Fruit fly (Drosophila melanogaster) whole organism, embryonic: ENCODE results near the gene CG14273.

Experiments
- CG10431 ChIP-seq: fragments of 200-800 bp; sonication (Bioruptor generic); optimal IDR thresholded peaks from 3 replicates; lab custom pipeline; 2018; ENCODE audit warnings: missing biosample characterization, mild to moderate bottlenecking, missing genetic modification characterization
- CG11247 ChIP-seq: fragments of 200-800 bp; sonication (Bioruptor generic); IDR thresholded peaks from 2 replicates; pipeline ENCODE4 v1.3.6; 2022; ENCODE audit warnings: missing biosample characterization, missing genetic modification characterization
- CG1233 ChIP-seq: fragments of 200-800 bp; sonication (Bioruptor generic); optimal IDR thresholded peaks from 4 replicates; lab custom pipeline; 2018; ENCODE audit warnings: missing biosample characterization, mild to moderate bottlenecking, missing genetic modification characterization
- CG14014 ChIP-seq: fragments of 200-800 bp; sonication (Bioruptor generic); IDR thresholded peaks from 2 replicates; pipeline ENCODE4 v1.3.6; 2022; ENCODE audit warnings: missing biosample characterization, missing genetic modification characterization
- CG1529 ChIP-seq: fragments of 200-800 bp; sonication (Bioruptor generic); optimal IDR thresholded peaks from 3 replicates; lab custom pipeline; 2018; ENCODE audit warnings: missing biosample characterization, missing genetic modification characterization
- CG16863 ChIP-seq: fragments of 200-800 bp; sonication (Bioruptor generic); optimal IDR thresholded peaks from 3 replicates; lab custom pipeline; 2016; ENCODE audit warnings: missing biosample characterization, missing genetic modification characterization
- CG1792 ChIP-seq: fragments of 200-800 bp; sonication (Bioruptor generic); optimal IDR thresholded peaks from 2 replicates; lab custom pipeline; 2016; ENCODE audit warnings: missing biosample characterization, missing genetic modification characterization
- CG2199 ChIP-seq: fragments of 200-800 bp; sonication (Bioruptor generic); IDR thresholded peaks from 3 replicates; pipeline ENCODE4 v1.3.6; 2022; ENCODE audit warnings: missing biosample characterization, missing genetic modification characterization
- CG30403 ChIP-seq: fragments of 200-800 bp; sonication (Bioruptor generic); optimal IDR thresholded peaks from 3 replicates; lab custom pipeline; 2016; ENCODE audit warnings: missing biosample characterization, missing genetic modification characterization
- CG31388 ChIP-seq: fragments of 200-800 bp; sonication (Bioruptor generic); optimal IDR thresholded peaks from 2 replicates; lab custom pipeline; 2016; ENCODE audit warnings: missing biosample characterization, missing genetic modification characterization
- CG3163 ChIP-seq: fragments of 200-800 bp; sonication (Bioruptor generic); optimal IDR thresholded peaks from 3 replicates; lab custom pipeline; 2016; ENCODE audit warnings: missing biosample characterization, missing genetic modification characterization
- CG3726 ChIP-seq: fragments of 200-800 bp; sonication (Bioruptor generic); IDR thresholded peaks from 3 replicates; pipeline ENCODE4, ENCODE4 v1.3.6; 2022; ENCODE audit warnings: missing biosample characterization, missing genetic modification characterization
- CG42726 ChIP-seq: fragments of 200-800 bp; sonication (Bioruptor generic); IDR thresholded peaks from 2 replicates; pipeline ENCODE4 v1.3.6; 2022; ENCODE audit warnings: missing biosample characterization, missing genetic modification characterization; ENCODE audit not compliant: partially characterized antibody
- CG4707 ChIP-seq: fragments of 200-800 bp; sonication (Bioruptor generic); optimal IDR thresholded peaks from 2 replicates; lab custom pipeline; 2018; ENCODE audit warnings: missing biosample characterization, mild to moderate bottlenecking, missing genetic modification characterization, moderate library complexity
- CG5953 ChIP-seq: fragments of 200-800 bp; sonication (Bioruptor generic); IDR thresholded peaks from 2 replicates; pipeline ENCODE4 v1.3.6; 2022; ENCODE audit warnings: missing biosample characterization, missing genetic modification characterization
- CG6689 ChIP-seq: fragments of 200-800 bp; sonication (Bioruptor generic); IDR thresholded peaks from 2 replicates; pipeline ENCODE4 v1.3.6; 2022; ENCODE audit warnings: missing biosample characterization, missing genetic modification characterization
- CG6765 ChIP-seq: fragments of 200-800 bp; sonication (Bioruptor generic); optimal IDR thresholded peaks from 3 replicates; lab custom pipeline; 2017; ENCODE audit warnings: missing biosample characterization, mild to moderate bottlenecking, missing genetic modification characterization
- CG7372 ChIP-seq: fragments of 200-800 bp; sonication (Bioruptor generic); IDR thresholded peaks from 2 replicates; pipeline ENCODE4 v1.3.6; 2022; ENCODE audit warnings: missing biosample characterization, missing genetic modification characterization
- CG7928 ChIP-seq: fragments of 200-800 bp; sonication (Bioruptor generic); optimal IDR thresholded peaks from 2 replicates; lab custom pipeline; 2017; ENCODE audit warnings: missing biosample characterization, mild to moderate bottlenecking, missing genetic modification characterization
- CG9727 ChIP-seq: fragments of 200-800 bp; sonication (Bioruptor generic); optimal IDR thresholded peaks from 3 replicates; lab custom pipeline; 2017; ENCODE audit warnings: missing biosample characterization, mild to moderate bottlenecking, missing genetic modification characterization
- Camta ChIP-seq: fragments of 200-800 bp; sonication (Bioruptor generic); optimal IDR thresholded peaks from 2 replicates; lab custom pipeline; 2016; ENCODE audit warnings: missing biosample characterization, missing genetic modification characterization
- CrebB ChIP-seq: fragments of 200-800 bp; sonication (Bioruptor generic); optimal IDR thresholded peaks from 3 replicates; lab custom pipeline; 2018; ENCODE audit warnings: missing biosample characterization, mild to moderate bottlenecking, missing genetic modification characterization
- Deaf1 ChIP-seq: fragments of 200-800 bp; optimal IDR thresholded peaks from 3 replicates; lab custom pipeline; 2019; ENCODE audit warnings: missing biosample characterization, mild to moderate bottlenecking, missing genetic modification characterization, moderate library complexity
- Dref ChIP-seq: fragments of 200-800 bp; sonication (Bioruptor generic); IDR thresholded peaks from 2 replicates; pipeline ENCODE4 v1.3.6; 2022; ENCODE audit warnings: missing biosample characterization, missing genetic modification characterization
- ERR ChIP-seq: fragments of 200-800 bp; sonication (Bioruptor generic); optimal IDR thresholded peaks from 2 replicates; lab custom pipeline; 2016; ENCODE audit warnings: missing biosample characterization, missing genetic modification characterization
- HmgD ChIP-seq: fragments of 200-800 bp; sonication (Bioruptor generic); optimal IDR thresholded peaks from 3 replicates; lab custom pipeline; 2016; ENCODE audit warnings: missing biosample characterization, missing genetic modification characterization
- Hr39 ChIP-seq: fragments of >200 bp; optimal IDR thresholded peaks from 2 replicates; lab custom pipeline; 2017
- Hsf ChIP-seq: fragments of 200-800 bp; sonication (Bioruptor generic); optimal IDR thresholded peaks from 3 replicates; lab custom pipeline; 2016; ENCODE audit warnings: missing biosample characterization, missing genetic modification characterization
- Lpt ChIP-seq: fragments of >200 bp; optimal IDR thresholded peaks from 2 replicates; lab custom pipeline; 2018; ENCODE audit warnings: missing biosample characterization, missing genetic modification characterization
- NC2β ChIP-seq: fragments of 200-800 bp; sonication (Bioruptor generic); optimal IDR thresholded peaks from 2 replicates; lab custom pipeline; 2016; ENCODE audit warnings: missing biosample characterization, missing genetic modification characterization
- PHDP ChIP-seq: fragments of 200-800 bp; sonication (Bioruptor generic); optimal IDR thresholded peaks from 3 replicates; lab custom pipeline; 2018; ENCODE audit warnings: missing biosample characterization, mild to moderate bottlenecking, missing genetic modification characterization, moderate library complexity
- Rfx ChIP-seq: fragments of 200-800 bp; sonication (Bioruptor generic); IDR thresholded peaks from 2 replicates; pipeline ENCODE4 v1.3.6; 2022; ENCODE audit warnings: missing biosample characterization, missing genetic modification characterization
- Ssrp ChIP-seq: fragments of 200-800 bp; sonication (Bioruptor generic); optimal IDR thresholded peaks from 2 replicates; lab custom pipeline; 2018; ENCODE audit warnings: missing biosample characterization, mild to moderate bottlenecking, missing genetic modification characterization, moderate library complexity
- Trl ChIP-seq, 3 experiments: fragments of >200 bp in 2 of 3; fragments of 200-800 bp in 1 of 3; sonication (Bioruptor generic) in 1 of 3; optimal IDR thresholded peaks; 2 replicates in 1 of 3; 3 replicates in 2 of 3; lab custom pipeline; 2016 to 2017; ENCODE audit warnings: missing biosample characterization in 1 of 3, missing genetic modification characterization in 1 of 3
- Usf ChIP-seq: fragments of 200-800 bp; sonication (Bioruptor generic); optimal IDR thresholded peaks from 2 replicates; lab custom pipeline; 2017; ENCODE audit warnings: missing genotype, missing biosample characterization, missing genetic modification characterization
- ac ChIP-seq: fragments of 200-800 bp; sonication (Bioruptor generic); optimal IDR thresholded peaks from 3 replicates; lab custom pipeline; 2017; ENCODE audit warnings: missing biosample characterization, mild to moderate bottlenecking, missing genetic modification characterization
- br ChIP-seq: fragments of >200 bp; optimal IDR thresholded peaks from 2 replicates; lab custom pipeline; 2017
- ems ChIP-seq: fragments of 200-800 bp; sonication (Bioruptor generic); optimal IDR thresholded peaks from 3 replicates; lab custom pipeline; 2016; ENCODE audit warnings: missing biosample characterization, missing genetic modification characterization
- en ChIP-seq: fragments of 200-800 bp; sonication (Bioruptor generic); optimal IDR thresholded peaks from 2 replicates; lab custom pipeline; 2016; ENCODE audit warnings: missing biosample characterization, missing genetic modification characterization
- fd64A ChIP-seq: fragments of 200-800 bp; sonication (Bioruptor generic); optimal IDR thresholded peaks from 3 replicates; lab custom pipeline; 2018; ENCODE audit warnings: missing biosample characterization, mild to moderate bottlenecking, missing genetic modification characterization
- gcm ChIP-seq: fragments of 200-800 bp; sonication (Bioruptor generic); optimal IDR thresholded peaks from 2 replicates; lab custom pipeline; 2019; ENCODE audit warnings: missing biosample characterization, mild to moderate bottlenecking, missing genetic modification characterization, moderate library complexity
- hb ChIP-seq: fragments of 200-800 bp; sonication (Bioruptor generic); IDR thresholded peaks from 3 replicates; pipeline ENCODE4 v1.3.6; 2022; ENCODE audit warnings: missing biosample characterization, missing genetic modification characterization; ENCODE audit not compliant: partially characterized antibody
- mld ChIP-seq: fragments of 200-800 bp; sonication (Bioruptor generic); IDR thresholded peaks from 3 replicates; pipeline ENCODE4 v1.3.6; 2022; ENCODE audit warnings: missing biosample characterization, missing genetic modification characterization; ENCODE audit not compliant: partially characterized antibody
- nau ChIP-seq: fragments of 200-800 bp; sonication (Bioruptor generic); optimal IDR thresholded peaks from 3 replicates; lab custom pipeline; 2017; ENCODE audit warnings: missing biosample characterization, mild to moderate bottlenecking, missing genetic modification characterization, missing genetic modification reagents
- ranshi ChIP-seq: fragments of 200-800 bp; sonication (Bioruptor generic); IDR thresholded peaks from 2 replicates; pipeline ENCODE4 v1.3.6; 2022; ENCODE audit warnings: missing biosample characterization, missing genetic modification characterization
- run ChIP-seq: fragments of 200-800 bp; sonication (Bioruptor generic); optimal IDR thresholded peaks from 3 replicates; lab custom pipeline; 2018; ENCODE audit warnings: missing biosample characterization, mild to moderate bottlenecking, missing genetic modification characterization
- sens ChIP-seq: fragments of 200-800 bp; sonication (Bioruptor generic); peaks from one replicate; lab custom pipeline; 2016; ENCODE audit warnings: missing biosample characterization, missing genetic modification characterization
- sqz ChIP-seq: fragments of 200-800 bp; sonication (Bioruptor generic); optimal IDR thresholded peaks from 3 replicates; lab custom pipeline; 2018; ENCODE audit warnings: missing biosample characterization, mild to moderate bottlenecking, missing genetic modification characterization
- stc ChIP-seq: fragments of 200-800 bp; sonication (Bioruptor generic); IDR thresholded peaks from 2 replicates; pipeline ENCODE4 v1.3.6; 2022; ENCODE audit warnings: missing biosample characterization, missing genetic modification characterization
- unpg ChIP-seq: fragments of 200-800 bp; sonication (Bioruptor generic); optimal IDR thresholded peaks from 3 replicates; lab custom pipeline; 2018; ENCODE audit warnings: missing biosample characterization, mild to moderate bottlenecking, missing genetic modification characterization, moderate library complexity
- zf30C ChIP-seq: fragments of 200-800 bp; sonication (Bioruptor generic); optimal IDR thresholded peaks from 3 replicates; lab custom pipeline; 2018; ENCODE audit warnings: missing biosample characterization, mild to moderate bottlenecking, missing genetic modification characterization
- zfh2 ChIP-seq: fragments of 200-800 bp; sonication (Bioruptor generic); optimal IDR thresholded peaks from 2 replicates; lab custom pipeline; 2016; ENCODE audit warnings: missing biosample characterization, missing genetic modification characterization

Gene CG14273

DNA sequence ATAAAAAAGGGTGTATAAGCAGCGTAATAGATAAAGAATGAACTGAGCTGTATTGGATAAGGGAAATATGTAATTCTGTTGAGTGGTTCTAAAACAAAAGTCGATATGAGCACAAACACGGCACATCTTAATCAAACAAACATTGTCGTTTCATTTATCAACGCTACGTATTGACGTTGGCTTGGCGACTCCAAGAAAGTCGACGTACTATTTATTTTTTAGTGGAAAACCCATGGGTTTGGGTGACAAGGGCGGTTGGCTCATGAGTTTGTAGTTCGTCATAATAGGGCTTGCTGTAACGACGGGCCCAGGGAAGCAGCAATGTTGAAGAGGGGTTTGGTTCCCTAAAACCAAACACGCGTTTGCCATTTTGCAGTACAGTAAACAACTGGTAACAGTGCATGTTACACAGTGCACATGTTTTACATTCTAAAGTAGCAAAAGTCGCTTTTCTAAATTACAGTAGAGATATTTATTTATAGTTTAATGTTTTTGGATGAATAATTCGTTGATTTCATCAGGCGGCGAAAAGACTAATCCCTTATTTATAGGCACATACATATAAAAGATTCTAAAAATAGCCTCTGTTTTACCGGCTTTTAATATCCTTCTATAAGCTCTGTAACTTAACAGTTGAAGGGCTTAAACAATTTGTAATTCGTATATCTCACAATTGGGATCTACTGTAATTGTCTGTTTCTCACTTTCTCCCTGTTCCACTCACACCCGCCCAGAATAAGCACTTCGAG lies 18.9 kb downstream of the CG14273 start (continued):
- no peak for TF ChIP-seq HmgD (GFP tag; lab: Kevin White, UChicago)
- no peak for TF ChIP-seq Hr39 (lab: Kevin White, UChicago)
- TF ChIP-seq CG16863 (GFP tag; lab: Kevin White, UChicago), result no peak
- TF ChIP-seq Lpt (GFP tag; lab: Kevin White, UChicago), result no peak
- TF ChIP-seq zf30C (GFP tag; lab: Kevin White, UChicago), result no peak
- no peak for TF ChIP-seq CG7372 (GFP tag; lab: Robert Waterston, UW)
- no peak for TF ChIP-seq Dref
- peak; percentile 38; the same call in 1 of the 3 replicates for TF ChIP-seq CG2199 (GFP tag; lab: Robert Waterston, UW)
- no peak for TF ChIP-seq Deaf1 (tag; lab: Kevin White, UChicago)
- peak; percentile 62 for TF ChIP-seq fd64A (GFP tag; lab: Kevin White, UChicago)
- TF ChIP-seq en (GFP tag; lab: Kevin White, UChicago), result no peak
- TF ChIP-seq CG11247 (GFP tag; lab: Robert Waterston, UW), result no peak
- no peak for TF ChIP-seq br (lab: Kevin White, UChicago)
- peak; percentile 21 for TF ChIP-seq Hsf (GFP tag; lab: Kevin White, UChicago)
- no peak for TF ChIP-seq CG1233
- TF ChIP-seq sens, result peak; percentile 82
- no peak for TF ChIP-seq CG6689
- peak; percentile 27 for TF ChIP-seq zfh2 (GFP tag; lab: Kevin White, UChicago)
- no peak for TF ChIP-seq gcm (GFP tag; lab: Kevin White, UChicago)
- TF ChIP-seq Trl (optimal IDR thresholded peaks at IDR 0.05; lab: Kevin White, UChicago), result no peak
- TF ChIP-seq Trl (GFP tag; optimal IDR thresholded peaks at IDR 0.05; lab: Kevin White, UChicago), result no peak
- no peak for TF ChIP-seq CG7928 (GFP tag; lab: Kevin White, UChicago)
- TF ChIP-seq PHDP (tag; lab: Kevin White, UChicago), result no peak
- no peak for TF ChIP-seq CG4707 (GFP tag; lab: Kevin White, UChicago)
- peak; percentile 40 for TF ChIP-seq CG30403 (GFP tag; lab: Kevin White, UChicago)
- no peak for TF ChIP-seq CG14014
- TF ChIP-seq ranshi (GFP tag; lab: Robert Waterston, UW), result no peak
- no peak for TF ChIP-seq CG6765 (GFP tag; lab: Kevin White, UChicago)
- TF ChIP-seq CG3726 (GFP tag; lab: Robert Waterston, UW), result no peak
- no peak for TF ChIP-seq CG1529
- no peak for TF ChIP-seq Rfx (GFP tag; lab: Robert Waterston, UW)
- no peak for TF ChIP-seq Camta
- no peak for TF ChIP-seq CG10431 (GFP tag; lab: Kevin White, UChicago)
- no peak for TF ChIP-seq ac (GFP tag; lab: Kevin White, UChicago)
- no peak for TF ChIP-seq mld (GFP tag; lab: Robert Waterston, UW)
- no peak for TF ChIP-seq CG31388 (GFP tag; lab: Kevin White, UChicago)
- TF ChIP-seq CG9727, result peak; percentile 45
- TF ChIP-seq nau, result no peak
- TF ChIP-seq ERR (GFP tag; lab: Kevin White, UChicago), result no peak
- no peak for TF ChIP-seq CrebB
- TF ChIP-seq unpg, result no peak
- no peak for TF ChIP-seq Usf
- TF ChIP-seq hb (GFP tag; lab: Robert Waterston, UW), result no peak
- TF ChIP-seq sqz (GFP tag; lab: Kevin White, UChicago), result no peak
- peak; percentile 17 for TF ChIP-seq Ssrp (tag; lab: Kevin White, UChicago)
- TF ChIP-seq CG3163, result no peak
- no peak for TF ChIP-seq ems (GFP tag; lab: Kevin White, UChicago)
- TF ChIP-seq stc (GFP tag; lab: Robert Waterston, UW), result no peak
- no peak for TF ChIP-seq CG5953 (GFP tag; lab: Robert Waterston, UW)
- TF ChIP-seq CG42726, result no peak
- no peak for TF ChIP-seq NC2β (GFP tag; lab: Kevin White, UChicago)
- no peak for TF ChIP-seq CG1792 (GFP tag; lab: Kevin White, UChicago)
- TF ChIP-seq run (tag; lab: Kevin White, UChicago), result no peak
